Fruit fly (Drosophila melanogaster) S2 (cell line): ENCODE results near the gene rod.

ENCODE experiments used
- CG8478 ChIP-seq: fragments of >200 bp; optimal IDR thresholded peaks from 2 replicates; lab custom pipeline; 2018
- CTCF ChIP-seq, 2 experiments: fragments of >200 bp; optimal IDR thresholded peaks; 2 replicates each; lab custom pipeline; 2018

- TF ChIP-seq CG8478 (lab: Kevin White, UChicago) (no peak), CTCF (optimal IDR thresholded peaks at IDR 0.05; lab: Kevin White, UChicago) (no peak)
Observed at dm6 chr3R:31542721-31543120, 38.0 kb upstream of the rod start, which contains the start of gene nyo.
